Worm (Caenorhabditis elegans) whole organism, early embryonic: ENCODE results near the gene mel-32.

Experiments
- B0310.2 ChIP-seq: sonication (generic microtip); optimal IDR thresholded peaks from 2 replicates; lab custom pipeline; 2016; ENCODE audit warnings: mild to moderate bottlenecking, missing genetic modification characterization, missing compliant biosample characterization
- F13C5.2 ChIP-seq: sonication (generic microtip); optimal IDR thresholded peaks from 2 replicates; lab custom pipeline; 2017; ENCODE audit warnings: mild to moderate bottlenecking, missing genetic modification characterization, inconsistent platforms, missing compliant biosample characterization
- aly-1 ChIP-seq: sonication (generic microtip); optimal IDR thresholded peaks from 2 replicates; lab custom pipeline; 2016; ENCODE audit warnings: missing genetic modification characterization, missing compliant biosample characterization
- ama-1 ChIP-seq: fragments of 150-350 bp; optimal IDR thresholded peaks from 2 replicates; lab custom pipeline; 2014
- ceh-13 ChIP-seq: fragments of 200-800 bp; sonication (Bioruptor generic); optimal IDR thresholded peaks from 2 replicates; lab custom pipeline; 2018; ENCODE audit warnings: mild to moderate bottlenecking, missing genetic modification characterization, missing compliant biosample characterization
- ceh-36 ChIP-seq: sonication (generic microtip); optimal IDR thresholded peaks from 2 replicates; lab custom pipeline; 2016; ENCODE audit warnings: missing genetic modification characterization, inconsistent platforms, missing compliant biosample characterization
- ets-7 ChIP-seq: sonication (generic microtip); optimal IDR thresholded peaks from 2 replicates; lab custom pipeline; 2016; ENCODE audit warnings: missing genotype, missing genetic modification characterization, missing compliant biosample characterization
- flt-1 ChIP-seq: fragments of 200-800 bp; sonication (Bioruptor generic); IDR thresholded peaks from 2 replicates; pipeline ENCODE4 v1.3.6; 2022; ENCODE audit warnings: missing genetic modification characterization, missing compliant biosample characterization
- hmbx-1 ChIP-seq: sonication (generic microtip); optimal IDR thresholded peaks from 2 replicates; lab custom pipeline; 2016; ENCODE audit warnings: mild to moderate bottlenecking, missing genetic modification characterization, missing compliant biosample characterization
- hmg-4 ChIP-seq: fragments of 200-800 bp; sonication (Bioruptor generic); optimal IDR thresholded peaks from 2 replicates; lab custom pipeline; 2018; ENCODE audit warnings: mild to moderate bottlenecking, missing genetic modification characterization, missing compliant biosample characterization
- hnd-1 ChIP-seq: sonication (generic microtip); optimal IDR thresholded peaks from 2 replicates; lab custom pipeline; 2016; ENCODE audit warnings: missing genetic modification characterization, missing compliant biosample characterization
- pes-1 ChIP-seq: fragments of 200-800 bp; sonication (Bioruptor generic); IDR thresholded peaks from 2 replicates; pipeline ENCODE4 v1.3.6; 2022; ENCODE audit warnings: missing genetic modification reagents, missing genetic modification characterization, missing compliant biosample characterization
- scrt-1 ChIP-seq: fragments of 200-800 bp; sonication (Bioruptor generic); IDR thresholded peaks from 2 replicates; pipeline ENCODE4 v1.3.6; 2022; ENCODE audit warnings: missing genetic modification characterization, missing compliant biosample characterization
- sea-1 ChIP-seq: fragments of 200-800 bp; sonication (Bioruptor generic); conservative IDR thresholded peaks from 2 replicates; pipeline ENCODE4 v1.3.6; 2022; ENCODE audit warnings: missing genetic modification characterization, missing compliant biosample characterization
- tbx-11 ChIP-seq: fragments of 200-800 bp; sonication (Bioruptor generic); IDR thresholded peaks from 2 replicates; pipeline ENCODE4 v1.3.6; 2022; ENCODE audit warnings: missing genetic modification characterization, missing compliant biosample characterization
- tbx-37 ChIP-seq: fragments of 200-800 bp; sonication (Bioruptor generic); conservative IDR thresholded peaks from 2 replicates; pipeline ENCODE4 v1.3.6; 2022; ENCODE audit warnings: missing genetic modification reagents, missing genetic modification characterization, missing compliant biosample characterization
- tra-4 ChIP-seq: sonication (generic microtip); optimal IDR thresholded peaks from 2 replicates; lab custom pipeline; 2017; ENCODE audit warnings: missing genetic modification characterization, missing compliant biosample characterization

mel-32 gene

ce11 chrIII:6447521-6447920 is 4.7 kb upstream of the mel-32 start:
- TF ChIP-seq ceh-13 (GFP tag; lab: Kevin White, UChicago) (no peak), scrt-1 (GFP tag; lab: Robert Waterston, UW) (no peak), sea-1 (GFP tag; lab: Robert Waterston, UW) (0 out of 2 replicates have a peak, but pooled peaks have one; percentile 30), tbx-37 (GFP tag; lab: Robert Waterston, UW) (no peak)

- TF ChIP-seq tbx-37 (GFP tag; lab: Robert Waterston, UW) (no peak), ceh-36 (tag; lab: Kevin White, UChicago) (no peak), hmg-4 (no peak), flt-1 (GFP tag; lab: Robert Waterston, UW) (no peak), ceh-13 (GFP tag; lab: Kevin White, UChicago) (no peak)
Measured at ce11 chrIII:6446807-6447206, 4.0 kb upstream of the mel-32 start, which contains the start of gene let-721. Gene let-721 (minus strand): TSS chrIII:6446907.

ce11 chrIII:6444335-6444734 is 1.5 kb upstream of the mel-32 start, which contains the start of gene C05D11.13:
Gene C05D11.13 (minus strand): TSS chrIII:6444586.
- TF ChIP-seq pes-1 (GFP tag; lab: Robert Waterston, UW) (no peak), hmbx-1 (no peak), ceh-13 (GFP tag; lab: Kevin White, UChicago) (no peak)

ce11 chrIII:6439854-6440253 is 2.9 kb downstream of the mel-32 start:
- no peak for TF ChIP-seq hmg-4
- no peak for TF ChIP-seq ets-7 (tag; lab: Kevin White, UChicago)
- TF ChIP-seq ama-1, result no peak
- TF ChIP-seq ceh-13 (GFP tag; lab: Kevin White, UChicago), result no peak
- no peak for TF ChIP-seq pes-1 (GFP tag; lab: Robert Waterston, UW)
- TF ChIP-seq B0310.2 (tag; lab: Kevin White, UChicago), result no peak
- TF ChIP-seq flt-1 (GFP tag; lab: Robert Waterston, UW), result no peak
- no peak for TF ChIP-seq hmbx-1
- no peak for TF ChIP-seq sea-1 (GFP tag; lab: Robert Waterston, UW)
- TF ChIP-seq F13C5.2 (tag; lab: Kevin White, UChicago), result no peak
- no peak for TF ChIP-seq ceh-36 (tag; lab: Kevin White, UChicago)
- no peak for TF ChIP-seq tbx-37 (GFP tag; lab: Robert Waterston, UW)
- no peak for TF ChIP-seq tra-4 (tag; lab: Kevin White, UChicago)
- TF ChIP-seq scrt-1 (GFP tag; lab: Robert Waterston, UW), result no peak

- TF ChIP-seq sea-1 (GFP tag; lab: Robert Waterston, UW) (no peak), ceh-36 (tag; lab: Kevin White, UChicago) (no peak), hnd-1 (tag; lab: Kevin White, UChicago) (no peak), B0310.2 (tag; lab: Kevin White, UChicago) (no peak), scrt-1 (GFP tag; lab: Robert Waterston, UW) (no peak), ets-7 (tag; lab: Kevin White, UChicago) (no peak), F13C5.2 (tag; lab: Kevin White, UChicago) (no peak), pes-1 (GFP tag; lab: Robert Waterston, UW) (no peak)
Measured at ce11 chrIII:6436308-6436707, 6.5 kb downstream of the mel-32 start, which contains the start of gene C05D11.1. Gene C05D11.1 (plus strand): TSS chrIII:6436608.

ce11 chrIII:6432939-6433338 is 9.9 kb downstream of the mel-32 start, which contains the start of gene vps-16:
Gene vps-16 (plus strand): TSS chrIII:6433239.
- no peak for TF ChIP-seq tbx-11 (GFP tag; lab: Robert Waterston, UW)
- no peak for TF ChIP-seq sea-1 (GFP tag; lab: Robert Waterston, UW)
- no peak for TF ChIP-seq hmg-4
- TF ChIP-seq B0310.2 (tag; lab: Kevin White, UChicago), result no peak
- TF ChIP-seq flt-1 (GFP tag; lab: Robert Waterston, UW), result no peak
- TF ChIP-seq aly-1 (tag; lab: Kevin White, UChicago), result no peak
- TF ChIP-seq ama-1, result no peak
- no peak for TF ChIP-seq F13C5.2 (tag; lab: Kevin White, UChicago)
- TF ChIP-seq pes-1 (GFP tag; lab: Robert Waterston, UW), result no peak
- TF ChIP-seq hnd-1 (tag; lab: Kevin White, UChicago), result no peak
- no peak for TF ChIP-seq ceh-36 (tag; lab: Kevin White, UChicago)
- TF ChIP-seq scrt-1 (GFP tag; lab: Robert Waterston, UW), result no peak
- TF ChIP-seq tra-4 (tag; lab: Kevin White, UChicago), result no peak

ce11 chrIII:6431766-6432228 is 11.0 kb downstream of the mel-32 start, which contains the start of the genes mrps-17 and txdc-9:
Gene mrps-17 (minus strand): TSS chrIII:6431798.
Gene txdc-9 (plus strand): TSS chrIII:6432178.
- TF ChIP-seq pes-1 (GFP tag; lab: Robert Waterston, UW) (no peak), hmg-4 (no peak), flt-1 (GFP tag; lab: Robert Waterston, UW) (0 out of 2 replicates have a peak, but pooled peaks have one; percentile 38), sea-1 (GFP tag; lab: Robert Waterston, UW) (no peak), tra-4 (tag; lab: Kevin White, UChicago) (no peak), F13C5.2 (tag; lab: Kevin White, UChicago) (peak; percentile 67)

- TF ChIP-seq ceh-36 (tag; lab: Kevin White, UChicago) (no peak), tbx-37 (GFP tag; lab: Robert Waterston, UW) (no peak), tra-4 (tag; lab: Kevin White, UChicago) (no peak), flt-1 (GFP tag; lab: Robert Waterston, UW) (no peak), ama-1 (no peak), scrt-1 (GFP tag; lab: Robert Waterston, UW) (no peak), aly-1 (tag; lab: Kevin White, UChicago) (no peak), ceh-13 (GFP tag; lab: Kevin White, UChicago) (no peak), pes-1 (GFP tag; lab: Robert Waterston, UW) (no peak), sea-1 (GFP tag; lab: Robert Waterston, UW) (no peak), ets-7 (tag; lab: Kevin White, UChicago) (no peak), hmg-4 (no peak), hmbx-1 (no peak), hnd-1 (tag; lab: Kevin White, UChicago) (no peak), B0310.2 (tag; lab: Kevin White, UChicago) (no peak), tbx-11 (GFP tag; lab: Robert Waterston, UW) (no peak), F13C5.2 (tag; lab: Kevin White, UChicago) (no peak)
Measured at ce11 chrIII:6430834-6431233, 12.0 kb downstream of the mel-32 start, which contains the start of gene popl-1. Gene popl-1 (minus strand): TSS chrIII:6430934.
